Worm (Caenorhabditis elegans) whole organism, L3 larva: ENCODE results near the gene srh-172.

Experiments
- R02D3.7 ChIP-seq: fragments of 150-350 bp; optimal IDR thresholded peaks from 2 replicates; lab custom pipeline; 2014; ENCODE audit warnings: missing biosample characterization, missing genetic modification characterization
- aly-2 ChIP-seq: fragments of 150-350 bp; optimal IDR thresholded peaks from 2 replicates; lab custom pipeline; 2014; ENCODE audit warnings: missing biosample characterization, missing genetic modification characterization
- ama-1 ChIP-seq: fragments of 150-350 bp; optimal IDR thresholded peaks from 2 replicates; lab custom pipeline; 2018
- elt-1 ChIP-seq: fragments of 150-350 bp; optimal IDR thresholded peaks from 2 replicates; lab custom pipeline; 2014; ENCODE audit warnings: missing biosample characterization, missing genetic modification characterization
- elt-2 ChIP-seq: sonication (generic microtip); optimal IDR thresholded peaks from 2 replicates; lab custom pipeline; 2016; ENCODE audit warnings: missing genetic modification reagents, mild to moderate bottlenecking, missing genetic modification characterization, missing compliant biosample characterization
- lin-39 ChIP-seq: fragments of 150-350 bp; optimal IDR thresholded peaks from 2 replicates; lab custom pipeline; 2018; ENCODE audit warnings: missing biosample characterization, missing genetic modification reagents, missing genetic modification characterization
- mdl-1 ChIP-seq: fragments of 150-350 bp; optimal IDR thresholded peaks from 2 replicates; lab custom pipeline; 2014; ENCODE audit warnings: missing biosample characterization, missing genetic modification characterization
- nfya-1 ChIP-seq: sonication (generic microtip); optimal IDR thresholded peaks from 2 replicates; lab custom pipeline; 2017; ENCODE audit warnings: missing genetic modification characterization, mild to moderate bottlenecking, missing compliant biosample characterization, antibody characterized with exemption, moderate library complexity; ENCODE audit not compliant: insufficient read depth
- pqm-1 ChIP-seq: fragments of 150-350 bp; optimal IDR thresholded peaks from 2 replicates; lab custom pipeline; 2017; ENCODE audit warnings: missing biosample characterization, missing genetic modification characterization, inconsistent platforms
- tbx-2 ChIP-seq: sonication (generic microtip); optimal IDR thresholded peaks from 2 replicates; lab custom pipeline; 2016; ENCODE audit warnings: mild to moderate bottlenecking, missing genetic modification characterization, missing compliant biosample characterization
- ztf-11 ChIP-seq: fragments of 150-350 bp; optimal IDR thresholded peaks from 2 replicates; lab custom pipeline; 2014; ENCODE audit warnings: missing biosample characterization, missing genetic modification characterization

DNA sequence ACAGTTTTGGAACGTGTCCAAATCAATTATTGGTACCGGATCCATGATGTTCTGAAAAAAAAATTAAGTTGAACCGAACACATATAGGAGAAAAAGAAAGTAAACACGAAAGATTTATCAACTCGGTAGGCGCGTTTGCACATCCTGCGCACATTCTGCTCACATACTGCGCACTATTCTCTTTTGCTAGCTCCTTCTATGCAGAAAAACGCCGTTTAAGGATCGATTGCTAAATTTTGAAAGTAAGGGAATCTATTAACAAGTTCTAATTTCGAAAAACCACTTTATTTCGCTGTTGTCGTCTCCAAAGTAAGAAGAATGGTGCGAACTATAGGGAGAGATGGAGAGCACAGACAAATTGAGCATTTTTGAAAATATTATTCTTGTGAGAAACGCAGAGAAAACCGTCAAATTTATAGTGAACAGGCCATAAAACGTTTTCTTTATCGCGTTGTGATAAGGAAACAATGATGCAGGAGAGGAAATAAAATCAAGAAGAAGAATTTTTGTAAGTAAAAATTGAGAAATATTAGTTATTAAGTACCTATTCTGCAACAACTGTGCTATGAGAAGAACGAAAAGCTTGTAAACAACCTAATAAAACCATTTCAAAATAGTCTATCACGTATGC lies 23.1 kb downstream of the srh-172 start, which contains the start of gene Y60A3A.24:
- no peak for TF ChIP-seq ztf-11 (tag; lab: Kevin White, UChicago)
- peak; percentile 88 for TF ChIP-seq elt-2 (tag; lab: Kevin White, UChicago)
- no peak for TF ChIP-seq mdl-1
- TF ChIP-seq nfya-1: no peak
- TF ChIP-seq pqm-1: peak; percentile 43
- TF ChIP-seq ama-1 (lab: Kevin White, UChicago): no peak
- no peak for TF ChIP-seq elt-1
- TF ChIP-seq tbx-2 (tag; lab: Kevin White, UChicago): no peak
- TF ChIP-seq R02D3.7: no peak
- TF ChIP-seq aly-2 (tag; lab: Kevin White, UChicago): no peak
- no peak for TF ChIP-seq lin-39
